Worm (Caenorhabditis elegans): ENCODE data around the gene C04G6.13.

ce11 chrII:5136296-5136767 lies 42.3 kb downstream of the C04G6.13 start, which contains the start of gene F58A6.2:
- TF ChIP-seq nhr-237 (tag; optimal IDR thresholded peaks at IDR 0.05), result no peak
- no peak for TF ChIP-seq nhr-77 (tag; optimal IDR thresholded peaks at IDR 0.05)
